Worm (Caenorhabditis elegans): ENCODE data around the gene nrde-2.
A peak's percentile ranks its signal among the peaks of the same experiment; 100 is the strongest.

nrde-2 gene

DNA sequence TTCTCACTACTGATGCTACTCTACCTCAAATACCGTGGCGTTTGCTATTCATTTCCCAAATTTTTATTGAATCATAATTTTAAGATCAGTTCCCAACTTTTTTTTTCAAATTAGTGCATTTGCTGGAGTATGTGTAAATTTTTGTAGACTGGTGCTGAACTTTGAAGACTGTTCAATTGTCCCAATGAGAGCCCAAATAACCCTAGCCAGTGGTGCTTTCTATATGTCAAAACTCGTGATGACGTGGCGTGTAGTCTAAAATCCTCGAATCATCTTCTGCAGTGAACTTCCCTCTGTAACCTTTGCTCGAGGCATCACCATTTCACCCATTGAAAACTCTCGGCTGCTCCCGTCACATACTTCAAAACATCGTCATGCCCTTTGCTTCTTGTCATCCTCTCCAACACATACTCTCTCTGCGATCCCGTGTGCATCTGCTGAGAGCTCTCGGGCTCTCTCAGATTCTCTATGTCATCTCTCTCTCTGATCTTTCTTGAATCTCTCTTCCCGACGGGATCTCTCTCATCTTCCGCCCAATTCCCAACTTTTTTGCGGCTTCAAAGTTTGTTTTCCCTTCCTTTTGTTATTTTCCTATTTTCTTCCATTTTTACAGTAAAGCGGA lies 42.9 kb downstream of the nrde-2 start (continued):
- TF ChIP-seq C34B4.2 (tag; optimal IDR thresholded peaks at IDR 0.05) (no peak), aly-2 (tag; optimal IDR thresholded peaks at IDR 0.05) (no peak), tlp-1 (tag; optimal IDR thresholded peaks at IDR 0.05) (no peak), nhr-19 (GFP tag; conservative IDR thresholded peaks at IDR 0.05) (0 out of 2 replicates have a peak, but pooled peaks have one; percentile 10), nhr-77 (tag; optimal IDR thresholded peaks at IDR 0.05) (no peak), nhr-76 (tag; optimal IDR thresholded peaks at IDR 0.05) (no peak), lin-15B (tag; optimal IDR thresholded peaks at IDR 0.05) (no peak), lsy-2 (tag; optimal IDR thresholded peaks at IDR 0.05) (peak in 1 of 2 experiments; percentile 23), nhr-237 (tag; optimal IDR thresholded peaks at IDR 0.05) (no peak), zag-1 (tag; optimal IDR thresholded peaks at IDR 0.05) (no peak), snu-23 (GFP tag; optimal IDR thresholded peaks at IDR 0.05) (peak; percentile 43), nhr-11 (tag; optimal IDR thresholded peaks at IDR 0.05) (peak; percentile 42)

DNA sequence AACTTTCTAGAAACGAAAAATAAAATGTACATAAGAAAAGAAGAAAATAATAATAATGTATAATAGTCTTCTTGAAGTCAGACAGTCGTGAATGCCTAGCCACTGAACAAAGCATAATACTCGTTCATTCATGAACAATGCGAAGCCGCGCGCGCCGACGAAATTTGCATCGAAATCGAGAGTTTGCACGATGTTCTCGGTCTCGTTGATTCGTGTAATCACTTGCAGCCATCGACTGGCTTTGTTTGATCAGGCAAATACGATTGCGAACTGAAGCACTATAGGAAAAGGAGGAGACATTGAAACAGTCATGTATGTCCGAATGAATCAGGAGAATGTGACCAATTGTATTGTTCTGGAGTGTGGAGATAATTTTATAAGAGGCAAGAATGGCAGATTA lies 43.7 kb downstream of the nrde-2 start:
- TF ChIP-seq blmp-1 (tag; optimal IDR thresholded peaks at IDR 0.05) (peak; percentile 95), skn-1 (tag; optimal IDR thresholded peaks at IDR 0.05) (no peak)

DNA sequence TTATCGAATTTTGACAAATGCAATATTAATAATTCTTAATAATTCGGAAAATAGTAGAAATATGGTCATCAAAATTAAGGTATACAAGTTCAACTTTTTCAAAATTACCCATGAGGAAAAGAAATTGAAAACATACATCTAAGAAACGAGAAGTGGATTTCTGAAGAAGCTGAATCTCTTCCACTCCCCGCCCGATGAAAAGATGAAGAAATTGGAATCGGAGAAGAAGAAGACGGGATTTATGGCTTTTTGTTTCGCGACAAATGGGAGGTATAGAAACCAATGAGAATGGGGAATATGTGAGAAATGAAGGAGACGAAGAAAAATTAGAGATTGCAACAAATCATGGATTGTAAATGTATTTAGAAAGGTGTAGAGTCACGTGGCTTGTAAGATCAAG lies 44.4 kb downstream of the nrde-2 start:
- TF ChIP-seq fkh-4 (tag; optimal IDR thresholded peaks at IDR 0.05; ENCODE audit: borderline replicate concordance) (no peak), mef-2 (tag; optimal IDR thresholded peaks at IDR 0.05) (no peak), mab-9 (GFP tag; IDR thresholded peaks at IDR 0.05) (no peak), isw-1 (GFP tag; IDR thresholded peaks at IDR 0.05) (no peak), jun-1 (tag; optimal IDR thresholded peaks at IDR 0.05) (no peak), mdl-1 (tag; optimal IDR thresholded peaks at IDR 0.05) (no peak), unc-62 (GFP tag; optimal IDR thresholded peaks at IDR 0.05) (no peak), nhr-85 (tag) (no peak), dpl-1 (GFP tag; optimal IDR thresholded peaks at IDR 0.05) (no peak), unc-130 (tag; optimal IDR thresholded peaks at IDR 0.05) (no peak), nhr-71 (tag; optimal IDR thresholded peaks at IDR 0.05) (peak; percentile 46), snpc-4 (tag; optimal IDR thresholded peaks at IDR 0.05) (no peak), elt-2 (tag; optimal IDR thresholded peaks at IDR 0.05) (no peak), nhr-77 (tag; optimal IDR thresholded peaks at IDR 0.05) (no peak), skn-1 (tag; optimal IDR thresholded peaks at IDR 0.05) (no peak), hlh-17 (GFP tag; optimal IDR thresholded peaks at IDR 0.05; ENCODE audit: borderline replicate concordance) (no peak), hpl-2 (GFP tag; optimal IDR thresholded peaks at IDR 0.05) (no peak), rnt-1 (tag; optimal IDR thresholded peaks at IDR 0.05) (peak; percentile 43), tbx-2 (tag; optimal IDR thresholded peaks at IDR 0.05) (no peak), lin-35 (GFP tag; optimal IDR thresholded peaks at IDR 0.05) (no peak), ceh-8 (GFP tag; optimal IDR thresholded peaks at IDR 0.05) (no peak), dsc-1 (tag; optimal IDR thresholded peaks at IDR 0.05) (peak; percentile 54), irx-1 (tag; optimal IDR thresholded peaks at IDR 0.05) (no peak), blmp-1 (tag; optimal IDR thresholded peaks at IDR 0.05) (peak; percentile 53), egl-27 (tag; optimal IDR thresholded peaks at IDR 0.05) (no peak), sptf-1 (tag; optimal IDR thresholded peaks at IDR 0.05) (no peak), nhr-20 (tag; optimal IDR thresholded peaks at IDR 0.05) (no peak), pag-3 (tag; optimal IDR thresholded peaks at IDR 0.05; ENCODE audit: borderline replicate concordance, insufficient read depth) (no peak)
